Worm (Caenorhabditis elegans): ENCODE results near the gene lfi-1.

Gene lfi-1

ce11 chrX:4976530-4976929 is at the start of gene lfi-1:
TSS of gene lfi-1 (plus strand) at chrX:4976830.
- TF ChIP-seq ref-1 (GFP tag; conservative IDR thresholded peaks at IDR 0.05) (no peak), klf-2 (GFP tag; conservative IDR thresholded peaks at IDR 0.05) (no peak), ztf-23 (GFP tag; IDR thresholded peaks at IDR 0.05) (no peak), flt-1 (GFP tag; IDR thresholded peaks at IDR 0.05) (no peak), tab-1 (GFP tag; IDR thresholded peaks at IDR 0.05) (no peak), ztf-29 (GFP tag; IDR thresholded peaks at IDR 0.05) (no peak), T22C8.4 (GFP tag; IDR thresholded peaks at IDR 0.05) (no peak)

- TF ChIP-seq cog-1 (tag; optimal IDR thresholded peaks at IDR 0.05) (no peak), tab-1 (GFP tag; IDR thresholded peaks at IDR 0.05) (no peak), klf-2 (GFP tag; conservative IDR thresholded peaks at IDR 0.05) (no peak), med-1 (GFP tag; optimal IDR thresholded peaks at IDR 0.05; ENCODE audit: insufficient read depth) (no peak), ztf-23 (GFP tag; IDR thresholded peaks at IDR 0.05) (no peak), ztf-29 (GFP tag; IDR thresholded peaks at IDR 0.05) (no peak), ref-1 (GFP tag; conservative IDR thresholded peaks at IDR 0.05) (no peak), T22C8.4 (GFP tag; IDR thresholded peaks at IDR 0.05) (no peak), flt-1 (GFP tag; IDR thresholded peaks at IDR 0.05) (no peak)
These were observed 48.5 kb upstream of the lfi-1 start for ce11 chrX:4928118-4928517.

ce11 chrX:4929657-4930056 is 47.0 kb upstream of the lfi-1 start, which contains the start of gene mct-4:
TSS of gene mct-4 (minus strand) at chrX:4929757.
- TF ChIP-seq T22C8.4 (GFP tag; IDR thresholded peaks at IDR 0.05) (no peak), ztf-23 (GFP tag; IDR thresholded peaks at IDR 0.05) (no peak), ref-1 (GFP tag; conservative IDR thresholded peaks at IDR 0.05) (no peak), klf-2 (GFP tag; conservative IDR thresholded peaks at IDR 0.05) (no peak), med-1 (GFP tag; optimal IDR thresholded peaks at IDR 0.05; ENCODE audit: insufficient read depth) (no peak), flt-1 (GFP tag; IDR thresholded peaks at IDR 0.05) (no peak), cog-1 (tag; optimal IDR thresholded peaks at IDR 0.05) (no peak), ztf-29 (GFP tag; IDR thresholded peaks at IDR 0.05) (no peak), tab-1 (GFP tag; IDR thresholded peaks at IDR 0.05) (no peak)

ce11 chrX:4932023-4932422 is 44.6 kb upstream of the lfi-1 start:
- TF ChIP-seq cog-1 (tag; optimal IDR thresholded peaks at IDR 0.05) = no peak
- no peak for TF ChIP-seq klf-2 (GFP tag; conservative IDR thresholded peaks at IDR 0.05)
- TF ChIP-seq tab-1 (GFP tag; IDR thresholded peaks at IDR 0.05) = no peak
- TF ChIP-seq T22C8.4 (GFP tag; IDR thresholded peaks at IDR 0.05) = no peak
- TF ChIP-seq ref-1 (GFP tag; conservative IDR thresholded peaks at IDR 0.05) = no peak
- TF ChIP-seq med-1 (GFP tag; optimal IDR thresholded peaks at IDR 0.05; ENCODE audit: insufficient read depth) = no peak
- no peak for TF ChIP-seq ztf-29 (GFP tag; IDR thresholded peaks at IDR 0.05)
- no peak for TF ChIP-seq flt-1 (GFP tag; IDR thresholded peaks at IDR 0.05)
- no peak for TF ChIP-seq ztf-23 (GFP tag; IDR thresholded peaks at IDR 0.05)

- TF ChIP-seq ztf-29 (GFP tag; IDR thresholded peaks at IDR 0.05) (no peak), tab-1 (GFP tag; IDR thresholded peaks at IDR 0.05) (no peak), ztf-23 (GFP tag; IDR thresholded peaks at IDR 0.05) (no peak), flt-1 (GFP tag; IDR thresholded peaks at IDR 0.05) (no peak), T22C8.4 (GFP tag; IDR thresholded peaks at IDR 0.05) (no peak), med-1 (GFP tag; optimal IDR thresholded peaks at IDR 0.05; ENCODE audit: insufficient read depth) (no peak), ref-1 (GFP tag; conservative IDR thresholded peaks at IDR 0.05) (no peak), cog-1 (tag; optimal IDR thresholded peaks at IDR 0.05) (no peak), klf-2 (GFP tag; conservative IDR thresholded peaks at IDR 0.05) (no peak)
These were observed 43.7 kb upstream of the lfi-1 start for ce11 chrX:4932964-4933363.

ce11 chrX:4938990-4939389 is 37.6 kb upstream of the lfi-1 start:
- TF ChIP-seq klf-2 (GFP tag; conservative IDR thresholded peaks at IDR 0.05) (no peak), ref-1 (GFP tag; conservative IDR thresholded peaks at IDR 0.05) (no peak), cog-1 (tag; optimal IDR thresholded peaks at IDR 0.05) (no peak), T22C8.4 (GFP tag; IDR thresholded peaks at IDR 0.05) (no peak), flt-1 (GFP tag; IDR thresholded peaks at IDR 0.05) (no peak), ztf-29 (GFP tag; IDR thresholded peaks at IDR 0.05) (no peak), ztf-23 (GFP tag; IDR thresholded peaks at IDR 0.05) (no peak), med-1 (GFP tag; optimal IDR thresholded peaks at IDR 0.05; ENCODE audit: insufficient read depth) (no peak), tab-1 (GFP tag; IDR thresholded peaks at IDR 0.05) (no peak)

ce11 chrX:4947749-4948148 is 28.9 kb upstream of the lfi-1 start, which contains the start of gene tyra-3:
TSS of gene tyra-3 (plus strand) at chrX:4948049.
- no peak for TF ChIP-seq tab-1 (GFP tag; IDR thresholded peaks at IDR 0.05)
- no peak for TF ChIP-seq ref-1 (GFP tag; conservative IDR thresholded peaks at IDR 0.05)

- TF ChIP-seq ztf-29 (GFP tag; IDR thresholded peaks at IDR 0.05) (no peak), cog-1 (tag; optimal IDR thresholded peaks at IDR 0.05) (peak; percentile 41), med-1 (GFP tag; optimal IDR thresholded peaks at IDR 0.05; ENCODE audit: insufficient read depth) (no peak), flt-1 (GFP tag; IDR thresholded peaks at IDR 0.05) (no peak), ztf-23 (GFP tag; IDR thresholded peaks at IDR 0.05) (no peak), klf-2 (GFP tag; conservative IDR thresholded peaks at IDR 0.05) (no peak), T22C8.4 (GFP tag; IDR thresholded peaks at IDR 0.05) (no peak)
These were observed 19.4 kb upstream of the lfi-1 start, which contains the start of gene M03F4.4 for ce11 chrX:4957259-4957658. TSS of gene M03F4.4 (minus strand) at chrX:4957418.

- TF ChIP-seq ztf-23 (GFP tag; IDR thresholded peaks at IDR 0.05) = no peak
- TF ChIP-seq cog-1 (tag; optimal IDR thresholded peaks at IDR 0.05) = no peak
- no peak for TF ChIP-seq tab-1 (GFP tag; IDR thresholded peaks at IDR 0.05)
- no peak for TF ChIP-seq ztf-29 (GFP tag; IDR thresholded peaks at IDR 0.05)
- no peak for TF ChIP-seq med-1 (GFP tag; optimal IDR thresholded peaks at IDR 0.05; ENCODE audit: insufficient read depth)
- TF ChIP-seq flt-1 (GFP tag; IDR thresholded peaks at IDR 0.05) = no peak
- TF ChIP-seq klf-2 (GFP tag; conservative IDR thresholded peaks at IDR 0.05) = no peak
- TF ChIP-seq T22C8.4 (GFP tag; IDR thresholded peaks at IDR 0.05) = no peak
- TF ChIP-seq ref-1 (GFP tag; conservative IDR thresholded peaks at IDR 0.05) = no peak
These were observed 17.6 kb upstream of the lfi-1 start for ce11 chrX:4958986-4959385.

ce11 chrX:4959440-4959839 is 17.2 kb upstream of the lfi-1 start:
- no peak for TF ChIP-seq T22C8.4 (GFP tag; IDR thresholded peaks at IDR 0.05)
- TF ChIP-seq klf-2 (GFP tag; conservative IDR thresholded peaks at IDR 0.05) = no peak
- TF ChIP-seq ref-1 (GFP tag; conservative IDR thresholded peaks at IDR 0.05) = no peak
- TF ChIP-seq flt-1 (GFP tag; IDR thresholded peaks at IDR 0.05) = no peak
- TF ChIP-seq med-1 (GFP tag; optimal IDR thresholded peaks at IDR 0.05; ENCODE audit: insufficient read depth) = no peak
- TF ChIP-seq ztf-29 (GFP tag; IDR thresholded peaks at IDR 0.05) = no peak
- TF ChIP-seq tab-1 (GFP tag; IDR thresholded peaks at IDR 0.05) = no peak
- no peak for TF ChIP-seq cog-1 (tag; optimal IDR thresholded peaks at IDR 0.05)
- TF ChIP-seq ztf-23 (GFP tag; IDR thresholded peaks at IDR 0.05) = no peak

Data from whole organism, midembryonic.